Worm (Caenorhabditis elegans): ENCODE measurements around the gene try-10.

ce11 chrV:12961085-12961560 lies 51.9 kb downstream of the try-10 start, which contains the start of gene mpst-7:
- TF ChIP-seq elt-3 (tag; optimal IDR thresholded peaks at IDR 0.05) (no peak), lsy-2 (tag; optimal IDR thresholded peaks at IDR 0.05) (no peak), ceh-82 (tag; optimal IDR thresholded peaks at IDR 0.05) (no peak), nhr-10 (tag; optimal IDR thresholded peaks at IDR 0.05) (no peak), ZK546.5 (tag; optimal IDR thresholded peaks at IDR 0.05) (no peak)
